Fruit fly (Drosophila melanogaster): ENCODE data around the gene AP-1gamma.

- TF ChIP-seq psq (optimal IDR thresholded peaks at IDR 0.05) (no peak), insv (optimal IDR thresholded peaks at IDR 0.05) (no peak), ttk (optimal IDR thresholded peaks at IDR 0.05) (no peak), h (optimal IDR thresholded peaks at IDR 0.05) (no peak), Sin3A (optimal IDR thresholded peaks at IDR 0.05) (no peak)
These were observed 47.9 kb downstream of the AP-1gamma start, which contains the start of gene His3.3B for dm6 chrX:9156388-9156823.
